Worm (Caenorhabditis elegans) whole organism, midembryonic: ENCODE data around the gene srx-128.

Source experiments
- T22C8.4 ChIP-seq: fragments of 200-800 bp; sonication (Bioruptor generic); IDR thresholded peaks from 2 replicates; pipeline ENCODE4 v1.3.6; 2022; ENCODE audit warnings: missing genetic modification characterization, missing compliant biosample characterization
- cog-1 ChIP-seq: sonication (generic microtip); optimal IDR thresholded peaks from 2 replicates; lab custom pipeline; 2016; ENCODE audit warnings: missing genetic modification characterization, missing compliant biosample characterization
- flt-1 ChIP-seq: fragments of 200-800 bp; sonication (Bioruptor generic); IDR thresholded peaks from 2 replicates; pipeline ENCODE4 v1.3.6; 2022; ENCODE audit warnings: missing genetic modification characterization, missing compliant biosample characterization
- klf-2 ChIP-seq: fragments of 200-800 bp; sonication (Bioruptor generic); conservative IDR thresholded peaks from 2 replicates; pipeline ENCODE4 v1.3.6; 2022; ENCODE audit warnings: missing genetic modification reagents, missing genetic modification characterization, missing compliant biosample characterization
- med-1 ChIP-seq: sonication (generic microtip); optimal IDR thresholded peaks from 2 replicates; lab custom pipeline; 2017; ENCODE audit warnings: missing genetic modification characterization, mild to moderate bottlenecking, missing compliant biosample characterization, antibody characterized with exemption, missing genetic modification reagents; ENCODE audit not compliant: insufficient read depth
- ref-1 ChIP-seq: fragments of 200-800 bp; sonication (Bioruptor generic); conservative IDR thresholded peaks from 2 replicates; pipeline ENCODE4 v1.3.6; 2022; ENCODE audit warnings: missing genetic modification reagents, missing genetic modification characterization, missing compliant biosample characterization
- tab-1 ChIP-seq: fragments of 200-800 bp; sonication (Bioruptor generic); IDR thresholded peaks from 2 replicates; pipeline ENCODE4 v1.3.6; 2022; ENCODE audit warnings: missing genetic modification characterization, missing compliant biosample characterization
- ztf-23 ChIP-seq: fragments of 200-800 bp; sonication (Bioruptor generic); IDR thresholded peaks from 2 replicates; pipeline ENCODE4 v1.3.6; 2022; ENCODE audit warnings: missing genetic modification reagents, missing genetic modification characterization, missing compliant biosample characterization
- ztf-29 ChIP-seq: fragments of 200-800 bp; sonication (Bioruptor generic); IDR thresholded peaks from 2 replicates; pipeline ENCODE4 v1.3.6; 2022; ENCODE audit warnings: missing genetic modification reagents, missing genetic modification characterization, missing compliant biosample characterization

The srx-128 gene

ce11 chrV:13807232-13807631 is 30.0 kb upstream of the srx-128 start, which contains the start of gene swan-1:
TSS of gene swan-1 (minus strand) at chrV:13807237.
- TF ChIP-seq med-1 (GFP tag; lab: Kevin White, UChicago) (no peak), cog-1 (tag; lab: Kevin White, UChicago) (no peak), tab-1 (no peak), ztf-23 (no peak), klf-2 (no peak), ztf-29 (GFP tag; lab: Robert Waterston, UW) (no peak), ref-1 (GFP tag; lab: Robert Waterston, UW) (no peak), flt-1 (GFP tag; lab: Robert Waterston, UW) (no peak)

ce11 chrV:13808462-13808867 is 28.8 kb upstream of the srx-128 start:
- peak; percentile 59; the same call in 1 of the 2 replicates for TF ChIP-seq T22C8.4 (GFP tag; lab: Robert Waterston, UW)
- peak; percentile 63 for TF ChIP-seq cog-1 (tag; lab: Kevin White, UChicago)
- 0 out of 2 replicates have a peak, but pooled peaks have one; percentile 65 for TF ChIP-seq flt-1 (GFP tag; lab: Robert Waterston, UW)
- TF ChIP-seq ztf-29 (GFP tag; lab: Robert Waterston, UW) = no peak
- no peak for TF ChIP-seq ztf-23

ce11 chrV:13812330-13812729 is 24.9 kb upstream of the srx-128 start:
- TF ChIP-seq ztf-29 (GFP tag; lab: Robert Waterston, UW) = no peak
- TF ChIP-seq T22C8.4 (GFP tag; lab: Robert Waterston, UW) = no peak
- TF ChIP-seq ref-1 (GFP tag; lab: Robert Waterston, UW) = no peak
- TF ChIP-seq klf-2 = no peak
- no peak for TF ChIP-seq tab-1
- TF ChIP-seq flt-1 (GFP tag; lab: Robert Waterston, UW) = no peak
- TF ChIP-seq med-1 (GFP tag; lab: Kevin White, UChicago) = no peak
- no peak for TF ChIP-seq cog-1 (tag; lab: Kevin White, UChicago)
- no peak for TF ChIP-seq ztf-23

ce11 chrV:13812931-13813330 is 24.3 kb upstream of the srx-128 start, which contains the start of gene ceh-24:
TSS of gene ceh-24 (plus strand) at chrV:13813231.
- TF ChIP-seq ref-1 (GFP tag; lab: Robert Waterston, UW) = no peak

ce11 chrV:13816877-13817276 is 20.4 kb upstream of the srx-128 start, which contains the start of gene F55B12.2:
TSS of gene F55B12.2 (minus strand) at chrV:13816977.
- TF ChIP-seq T22C8.4 (GFP tag; lab: Robert Waterston, UW) (no peak), klf-2 (no peak), ztf-29 (GFP tag; lab: Robert Waterston, UW) (no peak), ztf-23 (no peak), flt-1 (GFP tag; lab: Robert Waterston, UW) (no peak), med-1 (GFP tag; lab: Kevin White, UChicago) (no peak), ref-1 (GFP tag; lab: Robert Waterston, UW) (no peak), cog-1 (tag; lab: Kevin White, UChicago) (no peak), tab-1 (no peak)

- TF ChIP-seq cog-1 (tag; lab: Kevin White, UChicago) (peak; percentile 7), tab-1 (no peak)
These were observed 18.4 kb upstream of the srx-128 start, which contains the start of gene sel-10 for ce11 chrV:13818824-13819408. TSS of gene sel-10 (plus strand) at chrV:13819361.

ce11 chrV:13822752-13823151 is 14.5 kb upstream of the srx-128 start, which contains the start of gene hpo-31:
TSS of gene hpo-31 (plus strand) at chrV:13823052.
- TF ChIP-seq tab-1 (no peak), ref-1 (GFP tag; lab: Robert Waterston, UW) (no peak), flt-1 (GFP tag; lab: Robert Waterston, UW) (no peak), klf-2 (no peak), ztf-29 (GFP tag; lab: Robert Waterston, UW) (no peak), cog-1 (tag; lab: Kevin White, UChicago) (no peak), ztf-23 (no peak), T22C8.4 (GFP tag; lab: Robert Waterston, UW) (no peak)

- TF ChIP-seq ref-1 (GFP tag; lab: Robert Waterston, UW) (no peak), tab-1 (no peak), ztf-29 (GFP tag; lab: Robert Waterston, UW) (no peak), T22C8.4 (GFP tag; lab: Robert Waterston, UW) (no peak), flt-1 (GFP tag; lab: Robert Waterston, UW) (no peak), cog-1 (tag; lab: Kevin White, UChicago) (no peak), med-1 (GFP tag; lab: Kevin White, UChicago) (no peak), ztf-23 (no peak), klf-2 (no peak)
These were observed 9.4 kb upstream of the srx-128 start, which contains the start of gene nrf-5 for ce11 chrV:13827920-13828319. TSS of gene nrf-5 (plus strand) at chrV:13828267.

- no peak for TF ChIP-seq klf-2
- no peak for TF ChIP-seq tab-1
- TF ChIP-seq ztf-23 = no peak
- no peak for TF ChIP-seq T22C8.4 (GFP tag; lab: Robert Waterston, UW)
- no peak for TF ChIP-seq ref-1 (GFP tag; lab: Robert Waterston, UW)
- TF ChIP-seq flt-1 (GFP tag; lab: Robert Waterston, UW) = no peak
- no peak for TF ChIP-seq med-1 (GFP tag; lab: Kevin White, UChicago)
- no peak for TF ChIP-seq ztf-29 (GFP tag; lab: Robert Waterston, UW)
- TF ChIP-seq cog-1 (tag; lab: Kevin White, UChicago) = no peak
These were observed 6.5 kb upstream of the srx-128 start, which contains the start of gene str-165 for ce11 chrV:13830813-13831212. TSS of gene str-165 (plus strand) at chrV:13831113.

ce11 chrV:13833951-13834350 is 3.3 kb upstream of the srx-128 start, which contains the start of gene srx-129:
TSS of gene srx-129 (plus strand) at chrV:13834251.
- TF ChIP-seq ztf-23 (no peak), cog-1 (tag; lab: Kevin White, UChicago) (no peak), T22C8.4 (GFP tag; lab: Robert Waterston, UW) (no peak), klf-2 (no peak), tab-1 (no peak), ztf-29 (GFP tag; lab: Robert Waterston, UW) (no peak), flt-1 (GFP tag; lab: Robert Waterston, UW) (no peak), med-1 (GFP tag; lab: Kevin White, UChicago) (no peak), ref-1 (GFP tag; lab: Robert Waterston, UW) (no peak)
